Worm (Caenorhabditis elegans): ENCODE measurements around the gene rbg-3.

Gene rbg-3

DNA sequence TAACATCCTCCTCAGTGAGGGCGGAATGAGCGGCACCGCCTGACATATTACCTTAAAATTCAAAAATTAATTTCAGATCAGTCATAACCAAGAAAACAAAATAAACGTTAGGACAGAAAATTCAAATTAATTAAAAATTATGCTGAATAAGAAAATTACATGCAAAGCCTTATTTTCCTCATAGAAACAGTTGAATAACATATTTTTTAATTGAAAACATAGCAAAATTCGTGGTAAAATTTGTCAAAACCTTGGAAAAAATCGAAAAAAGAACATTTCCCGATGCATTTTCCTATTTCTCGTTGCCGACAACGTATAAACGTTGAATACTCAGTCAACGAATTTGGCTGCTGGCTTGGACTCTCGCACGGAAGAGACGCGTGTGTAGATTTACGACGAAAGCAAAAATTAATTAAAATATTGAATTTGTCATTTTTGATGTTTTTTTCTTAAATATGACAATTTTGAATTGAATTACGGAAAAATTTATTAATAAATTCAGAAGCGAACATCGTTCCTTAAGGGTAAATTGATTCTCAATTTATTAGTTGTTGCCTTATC, at the start of gene rbg-3, which contains the start of gene rps-0:
Gene rbg-3, plus strand, starts transcription at position 424 of the 561 bp plus-strand sequence.
Gene rps-0, minus strand, starts transcription at position 51 of the 561 bp plus-strand sequence.
- peak; percentile 91 for TF ChIP-seq nhr-6 (tag; optimal IDR thresholded peaks at IDR 0.05)
- peak; percentile 85 for TF ChIP-seq mab-5 (tag; optimal IDR thresholded peaks at IDR 0.05)
- TF ChIP-seq fos-1 (tag; optimal IDR thresholded peaks at IDR 0.05), result peak; percentile 92
- peak; percentile 97 for TF ChIP-seq R02D3.7 (tag; optimal IDR thresholded peaks at IDR 0.05)
- peak; percentile 80 for TF ChIP-seq egl-27 (tag; optimal IDR thresholded peaks at IDR 0.05)
- no peak for TF ChIP-seq ztf-11 (tag; optimal IDR thresholded peaks at IDR 0.05)
- peak; percentile 94 for TF ChIP-seq nhr-129 (tag; optimal IDR thresholded peaks at IDR 0.05)
- TF ChIP-seq skn-1 (tag; optimal IDR thresholded peaks at IDR 0.05), result peak; percentile 79
- TF ChIP-seq mdl-1 (tag; optimal IDR thresholded peaks at IDR 0.05), result peak in 1 of 2 experiments; percentile 45
- peak; percentile 93 for TF ChIP-seq gmeb-1 (tag; optimal IDR thresholded peaks at IDR 0.05)
- TF ChIP-seq unc-39 (tag; optimal IDR thresholded peaks at IDR 0.05), result no peak
- TF ChIP-seq nhr-21 (tag; optimal IDR thresholded peaks at IDR 0.05), result peak; percentile 93
- no peak for TF ChIP-seq Y55F3AM.14 (GFP tag; optimal IDR thresholded peaks at IDR 0.05)
- TF ChIP-seq lin-11 (tag; optimal IDR thresholded peaks at IDR 0.05), result peak; percentile 89
- TF ChIP-seq nhr-12 (tag; optimal IDR thresholded peaks at IDR 0.05), result no peak
- TF ChIP-seq ztf-4 (tag; optimal IDR thresholded peaks at IDR 0.05), result peak; percentile 80
- no peak for TF ChIP-seq aly-2 (tag; optimal IDR thresholded peaks at IDR 0.05)
- peak; percentile 44 for TF ChIP-seq snpc-4 (tag; optimal IDR thresholded peaks at IDR 0.05)
- TF ChIP-seq F13H6.1 (tag; optimal IDR thresholded peaks at IDR 0.05), result peak; percentile 86
- peak; percentile 97 for TF ChIP-seq unc-55 (GFP tag; optimal IDR thresholded peaks at IDR 0.05)
- peak; percentile 94 for TF ChIP-seq lin-13 (GFP tag; optimal IDR thresholded peaks at IDR 0.05)
- peak; percentile 95 for TF ChIP-seq sma-3 (GFP tag; optimal IDR thresholded peaks at IDR 0.05)
- peak; percentile 27 for TF ChIP-seq zag-1 (tag; optimal IDR thresholded peaks at IDR 0.05)
- TF ChIP-seq ceh-16 (tag; optimal IDR thresholded peaks at IDR 0.05), result peak; percentile 68
- no peak for TF ChIP-seq nhr-10 (tag; optimal IDR thresholded peaks at IDR 0.05)
- TF ChIP-seq lin-39 (tag; optimal IDR thresholded peaks at IDR 0.05), result no peak
- peak; percentile 97 for TF ChIP-seq C34F6.9 (tag; optimal IDR thresholded peaks at IDR 0.05)
- TF ChIP-seq sem-4 (tag; optimal IDR thresholded peaks at IDR 0.05), result peak; percentile 91
- TF ChIP-seq crh-2 (tag; optimal IDR thresholded peaks at IDR 0.05), result peak; percentile 94
- peak; percentile 64 for TF ChIP-seq ama-1 (optimal IDR thresholded peaks at IDR 0.05)
- TF ChIP-seq ZK546.5 (tag; optimal IDR thresholded peaks at IDR 0.05), result peak; percentile 73
- peak; percentile 28 for TF ChIP-seq unc-62 (GFP tag; optimal IDR thresholded peaks at IDR 0.05)
- TF ChIP-seq nhr-77 (tag; optimal IDR thresholded peaks at IDR 0.05), result peak; percentile 51
- TF ChIP-seq lsy-2 (tag; optimal IDR thresholded peaks at IDR 0.05), result peak; percentile 91 to 98
- peak; percentile 95 for TF ChIP-seq nhr-25 (tag; optimal IDR thresholded peaks at IDR 0.05)
- peak; percentile 69 for TF ChIP-seq blmp-1 (tag; optimal IDR thresholded peaks at IDR 0.05; ENCODE audit: insufficient read depth)
- TF ChIP-seq sma-9 (GFP tag; optimal IDR thresholded peaks at IDR 0.05), result peak; percentile 89
- TF ChIP-seq sma-9 (tag; optimal IDR thresholded peaks at IDR 0.05), result no peak
- no peak for TF ChIP-seq elt-3 (tag; optimal IDR thresholded peaks at IDR 0.05)
- peak; percentile 57 for TF ChIP-seq ceh-82 (tag; optimal IDR thresholded peaks at IDR 0.05)

ce11 chrIII:4705207-4705606, 49.0 kb upstream of the rbg-3 start, which contains the start of gene pgap-2:
TSS of gene pgap-2 (plus strand) at chrIII:4705507.
- TF ChIP-seq lin-11 (tag; optimal IDR thresholded peaks at IDR 0.05) (no peak), C34F6.9 (tag; optimal IDR thresholded peaks at IDR 0.05) (no peak), lin-13 (GFP tag; optimal IDR thresholded peaks at IDR 0.05) (no peak), gmeb-1 (tag; optimal IDR thresholded peaks at IDR 0.05) (no peak), elt-1 (tag; optimal IDR thresholded peaks at IDR 0.05) (no peak), fos-1 (tag; optimal IDR thresholded peaks at IDR 0.05) (no peak), peb-1 (tag; optimal IDR thresholded peaks at IDR 0.05) (no peak), egl-27 (tag; optimal IDR thresholded peaks at IDR 0.05) (no peak), alr-1 (tag; optimal IDR thresholded peaks at IDR 0.05) (no peak), R02D3.7 (tag; optimal IDR thresholded peaks at IDR 0.05) (no peak), nhr-77 (tag; optimal IDR thresholded peaks at IDR 0.05) (no peak), nhr-11 (tag; optimal IDR thresholded peaks at IDR 0.05) (no peak), skn-1 (tag; optimal IDR thresholded peaks at IDR 0.05) (no peak), unc-62 (GFP tag; optimal IDR thresholded peaks at IDR 0.05) (no peak), lin-39 (tag; optimal IDR thresholded peaks at IDR 0.05) (no peak), blmp-1 (tag; optimal IDR thresholded peaks at IDR 0.05; ENCODE audit: insufficient read depth) (no peak), nhr-6 (tag; optimal IDR thresholded peaks at IDR 0.05) (no peak), mdl-1 (tag; optimal IDR thresholded peaks at IDR 0.05) (no peak), ztf-11 (tag; optimal IDR thresholded peaks at IDR 0.05) (no peak), ztf-1 (GFP tag; conservative IDR thresholded peaks at IDR 0.05) (no peak)
